Worm (Caenorhabditis elegans) whole organism, L4 larva: ENCODE results near the gene srbc-41.

Experiments used
- jun-1 ChIP-seq: fragments of 150-350 bp; optimal IDR thresholded peaks from 2 replicates; lab custom pipeline; 2014; ENCODE audit warnings: missing biosample characterization, missing genetic modification reagents, missing genetic modification characterization
- lin-29 ChIP-seq: fragments of 200-800 bp; sonication (Bioruptor generic); IDR thresholded peaks from 2 replicates; pipeline ENCODE4 v1.3.6; 2022; ENCODE audit warnings: missing genetic modification reagents, missing genetic modification characterization, missing compliant biosample characterization
- nhr-11 ChIP-seq: fragments of 150-350 bp; optimal IDR thresholded peaks from 2 replicates; lab custom pipeline; 2014; ENCODE audit warnings: missing biosample characterization, missing genetic modification characterization
- nhr-28 ChIP-seq: fragments of 150-350 bp; optimal IDR thresholded peaks from 2 replicates; lab custom pipeline; 2014; ENCODE audit warnings: missing biosample characterization, missing genetic modification characterization

ce11 chrV:1614726-1615125, at the start of gene srbc-41:
- TF ChIP-seq nhr-11 (no peak), jun-1 (tag; lab: Kevin White, UChicago) (no peak), lin-29 (GFP tag; lab: Robert Waterston, UW) (no peak), nhr-28 (no peak)
